Worm (Caenorhabditis elegans) whole organism, L4 larva: Measurements from ENCODE around the gene C05C10.2.

Experiments used
- F10B5.3 ChIP-seq: sonication (generic microtip); optimal IDR thresholded peaks from 2 replicates; lab custom pipeline; 2016; ENCODE audit warnings: mild to moderate bottlenecking, missing genetic modification characterization, missing compliant biosample characterization
- F49E8.2 ChIP-seq: sonication (generic microtip); optimal IDR thresholded peaks from 2 replicates; lab custom pipeline; 2016; ENCODE audit warnings: missing compliant biosample characterization, mild to moderate bottlenecking, missing genetic modification characterization, borderline replicate concordance
- T20F7.1 ChIP-seq: fragments of 200-800 bp; sonication (Bioruptor generic); optimal IDR thresholded peaks from 2 replicates; lab custom pipeline; 2018; ENCODE audit warnings: mild to moderate bottlenecking, missing genetic modification characterization, missing compliant biosample characterization
- Y48G9A.11 ChIP-seq: fragments of 200-800 bp; sonication (Bioruptor generic); IDR thresholded peaks from 2 replicates; pipeline ENCODE4 v1.3.6; 2022; ENCODE audit warnings: missing genetic modification reagents, missing genetic modification characterization, missing compliant biosample characterization
- aha-1 ChIP-seq: fragments of 150-350 bp; peaks from one replicate; lab custom pipeline; 2014; ENCODE audit warnings: missing biosample characterization, missing genetic modification characterization
- aly-2 ChIP-seq: sonication (generic microtip); optimal IDR thresholded peaks from 2 replicates; lab custom pipeline; 2018; ENCODE audit warnings: missing biosample characterization, missing genetic modification characterization
- ceh-20 ChIP-seq: fragments of 200-800 bp; sonication (Bioruptor generic); IDR thresholded peaks from 2 replicates; pipeline ENCODE4 v1.3.6; 2022; ENCODE audit warnings: missing genetic modification reagents, missing genetic modification characterization, missing compliant biosample characterization
- ceh-62 ChIP-seq: sonication (generic microtip); optimal IDR thresholded peaks from 2 replicates; lab custom pipeline; 2017; ENCODE audit warnings: missing biosample characterization, missing genetic modification characterization
- ctbp-1 ChIP-seq: fragments of 200-800 bp; sonication (Bioruptor generic); IDR thresholded peaks from 2 replicates; pipeline ENCODE4 v1.3.6; 2022; ENCODE audit warnings: missing genetic modification reagents, missing genetic modification characterization, missing compliant biosample characterization
- daf-16 ChIP-seq, 3 experiments: sonication (generic microtip); optimal IDR thresholded peaks; 2 replicates each; lab custom pipeline; 2016 to 2017; ENCODE audit warnings: missing genetic modification characterization in 3 of 3, missing genetic modification reagents in 3 of 3, mild to moderate bottlenecking in 2 of 3, missing compliant biosample characterization in 2 of 3, missing biosample characterization in 1 of 3, moderate library complexity in 1 of 3
- dmd-6 ChIP-seq: fragments of 200-800 bp; sonication (Bioruptor generic); IDR thresholded peaks from 2 replicates; pipeline ENCODE4 v1.3.6; 2022; ENCODE audit warnings: missing genetic modification reagents, missing genetic modification characterization, missing compliant biosample characterization
- dmd-8 ChIP-seq: fragments of 200-800 bp; sonication (Bioruptor generic); IDR thresholded peaks from 2 replicates; pipeline ENCODE4 v1.3.6; 2022; ENCODE audit warnings: missing genetic modification characterization, missing compliant biosample characterization
- dmd-9 ChIP-seq: fragments of 200-800 bp; sonication (Bioruptor generic); IDR thresholded peaks from 2 replicates; pipeline ENCODE4 v1.3.6; 2022; ENCODE audit warnings: missing genetic modification reagents, missing genetic modification characterization, missing compliant biosample characterization
- dve-1 ChIP-seq: sonication (generic microtip); optimal IDR thresholded peaks from 2 replicates; lab custom pipeline; 2017; ENCODE audit warnings: antibody characterized with exemption, mild to moderate bottlenecking, missing genetic modification characterization, missing compliant biosample characterization; ENCODE audit not compliant: insufficient read depth
- fkh-10 ChIP-seq: fragments of 150-350 bp; optimal IDR thresholded peaks from 2 replicates; lab custom pipeline; 2014; ENCODE audit warnings: missing biosample characterization, missing genetic modification reagents, missing genetic modification characterization
- fos-1 ChIP-seq: fragments of 150-350 bp; optimal IDR thresholded peaks from 2 replicates; lab custom pipeline; 2014; ENCODE audit warnings: missing biosample characterization, missing genetic modification characterization
- hlh-11 ChIP-seq: fragments of 200-800 bp; sonication (Bioruptor generic); optimal IDR thresholded peaks from 2 replicates; lab custom pipeline; 2018; ENCODE audit warnings: mild to moderate bottlenecking, missing genetic modification characterization, missing compliant biosample characterization
- hmg-1.1 ChIP-seq: fragments of 200-800 bp; sonication (Bioruptor generic); IDR thresholded peaks from 2 replicates; pipeline ENCODE4 v1.3.6; 2022; ENCODE audit warnings: missing genetic modification reagents, missing genetic modification characterization, missing compliant biosample characterization
- lin-29 ChIP-seq: fragments of 200-800 bp; sonication (Bioruptor generic); IDR thresholded peaks from 2 replicates; pipeline ENCODE4 v1.3.6; 2022; ENCODE audit warnings: missing genetic modification reagents, missing genetic modification characterization, missing compliant biosample characterization
- lin-38 ChIP-seq: fragments of 200-800 bp; sonication (Bioruptor generic); IDR thresholded peaks from 2 replicates; pipeline ENCODE4 v1.3.6; 2022; ENCODE audit warnings: missing genetic modification reagents, missing genetic modification characterization, missing compliant biosample characterization
- lin-39 ChIP-seq: fragments of 150-350 bp; optimal IDR thresholded peaks from 2 replicates; lab custom pipeline; 2014; ENCODE audit warnings: missing biosample characterization, missing genetic modification reagents, missing genetic modification characterization
- lir-3 ChIP-seq: sonication (generic microtip); optimal IDR thresholded peaks from 2 replicates; lab custom pipeline; 2016; ENCODE audit warnings: mild to moderate bottlenecking, missing genetic modification characterization, missing compliant biosample characterization
- lsy-2 ChIP-seq, 2 experiments: fragments of 150-350 bp in 1 of 2; sonication (generic microtip) in 1 of 2; optimal IDR thresholded peaks; 2 replicates each; lab custom pipeline; 2014 to 2017; ENCODE audit warnings: missing biosample characterization in 2 of 2, missing genetic modification characterization in 2 of 2
- madf-5 ChIP-seq, 2 experiments: fragments of 200-800 bp; sonication (Bioruptor generic); IDR thresholded peaks; 2 replicates each; pipeline ENCODE4 v1.3.6; 2022; ENCODE audit warnings: missing compliant biosample characterization in 2 of 2, missing genetic modification characterization in 2 of 2
- mdt-29 ChIP-seq: fragments of 200-800 bp; sonication (Bioruptor generic); IDR thresholded peaks from 2 replicates; pipeline ENCODE4 v1.3.6; 2022; ENCODE audit warnings: missing genetic modification reagents, missing genetic modification characterization, missing compliant biosample characterization
- nhr-102 ChIP-seq: sonication (generic microtip); optimal IDR thresholded peaks from 2 replicates; lab custom pipeline; 2016; ENCODE audit warnings: mild to moderate bottlenecking, missing genetic modification characterization, moderate library complexity, missing compliant biosample characterization
- nhr-111 ChIP-seq: fragments of 200-800 bp; sonication (Bioruptor generic); optimal IDR thresholded peaks from 2 replicates; lab custom pipeline; 2018; ENCODE audit warnings: mild to moderate bottlenecking, missing genetic modification characterization, missing compliant biosample characterization
- nhr-28 ChIP-seq: fragments of 150-350 bp; optimal IDR thresholded peaks from 2 replicates; lab custom pipeline; 2014; ENCODE audit warnings: missing biosample characterization, missing genetic modification characterization
- nhr-41 ChIP-seq: fragments of 200-800 bp; sonication (Bioruptor generic); IDR thresholded peaks from 2 replicates; pipeline ENCODE4 v1.3.6; 2022; ENCODE audit warnings: missing genetic modification reagents, missing genetic modification characterization, missing compliant biosample characterization
- nhr-48 ChIP-seq: sonication (generic microtip); optimal IDR thresholded peaks from 2 replicates; lab custom pipeline; 2016; ENCODE audit warnings: mild to moderate bottlenecking, missing genetic modification characterization, missing compliant biosample characterization
- nhr-6 ChIP-seq: fragments of 150-350 bp; optimal IDR thresholded peaks from 2 replicates; lab custom pipeline; 2014; ENCODE audit warnings: missing biosample characterization, missing genetic modification characterization
- nhr-77 ChIP-seq: fragments of 150-350 bp; optimal IDR thresholded peaks from 2 replicates; lab custom pipeline; 2014; ENCODE audit warnings: missing biosample characterization, missing genetic modification characterization
- pqm-1 ChIP-seq: sonication (generic microtip); optimal IDR thresholded peaks from 2 replicates; lab custom pipeline; 2017; ENCODE audit warnings: missing biosample characterization, missing genetic modification characterization
- rbr-2 ChIP-seq: sonication (generic microtip); optimal IDR thresholded peaks from 2 replicates; lab custom pipeline; 2016; ENCODE audit warnings: missing genotype, missing genetic modification characterization, missing compliant biosample characterization
- saeg-2 ChIP-seq: fragments of 200-800 bp; sonication (Bioruptor generic); IDR thresholded peaks from 2 replicates; pipeline ENCODE4 v1.3.6; 2022; ENCODE audit warnings: missing genetic modification reagents, missing genetic modification characterization, missing compliant biosample characterization
- sdz-12 ChIP-seq: fragments of 200-800 bp; sonication (Bioruptor generic); optimal IDR thresholded peaks from 2 replicates; lab custom pipeline; 2018; ENCODE audit warnings: mild to moderate bottlenecking, missing genetic modification characterization, missing compliant biosample characterization
- snpc-1.2 ChIP-seq: fragments of 200-800 bp; sonication (Bioruptor generic); IDR thresholded peaks from 2 replicates; pipeline ENCODE4 v1.3.6; 2022; ENCODE audit warnings: missing genetic modification reagents, missing genetic modification characterization, missing compliant biosample characterization
- unc-130 ChIP-seq: sonication (generic microtip); optimal IDR thresholded peaks from 2 replicates; lab custom pipeline; 2016; ENCODE audit warnings: missing genetic modification reagents, missing genetic modification characterization, missing compliant biosample characterization
- unc-62 ChIP-seq, 3 experiments: fragments of 150-350 bp in 1 of 3; sonication (generic microtip); optimal IDR thresholded peaks in 2 of 3; peaks in 1 of 3; 1 replicate in 1 of 3; 2 replicates in 2 of 3; lab custom pipeline; 2014 to 2017; ENCODE audit warnings: missing biosample characterization in 3 of 3, missing genetic modification characterization in 3 of 3, missing genetic modification reagents in 3 of 3, missing genotype in 1 of 3
- vab-7 ChIP-seq: fragments of 200-800 bp; sonication (Bioruptor generic); IDR thresholded peaks from 2 replicates; pipeline ENCODE4 v1.3.6; 2022; ENCODE audit warnings: missing genetic modification reagents, missing genetic modification characterization, missing compliant biosample characterization
- zfp-2 ChIP-seq: sonication (generic microtip); optimal IDR thresholded peaks from 2 replicates; lab custom pipeline; 2016; ENCODE audit warnings: mild to moderate bottlenecking, missing genetic modification characterization, missing compliant biosample characterization
- zfp-3 ChIP-seq: fragments of 200-800 bp; sonication (Bioruptor generic); conservative IDR thresholded peaks from 2 replicates; pipeline ENCODE4 v1.3.6; 2022; ENCODE audit warnings: missing genetic modification reagents, missing genetic modification characterization, missing compliant biosample characterization
- zip-11 ChIP-seq: fragments of 200-800 bp; sonication (Bioruptor generic); IDR thresholded peaks from 2 replicates; pipeline ENCODE4 v1.3.6; 2022; ENCODE audit warnings: missing genetic modification characterization, missing compliant biosample characterization
- ztf-11 ChIP-seq: fragments of 150-350 bp; optimal IDR thresholded peaks from 2 replicates; lab custom pipeline; 2014; ENCODE audit warnings: missing biosample characterization, missing genetic modification characterization

C05C10.2 gene

DNA sequence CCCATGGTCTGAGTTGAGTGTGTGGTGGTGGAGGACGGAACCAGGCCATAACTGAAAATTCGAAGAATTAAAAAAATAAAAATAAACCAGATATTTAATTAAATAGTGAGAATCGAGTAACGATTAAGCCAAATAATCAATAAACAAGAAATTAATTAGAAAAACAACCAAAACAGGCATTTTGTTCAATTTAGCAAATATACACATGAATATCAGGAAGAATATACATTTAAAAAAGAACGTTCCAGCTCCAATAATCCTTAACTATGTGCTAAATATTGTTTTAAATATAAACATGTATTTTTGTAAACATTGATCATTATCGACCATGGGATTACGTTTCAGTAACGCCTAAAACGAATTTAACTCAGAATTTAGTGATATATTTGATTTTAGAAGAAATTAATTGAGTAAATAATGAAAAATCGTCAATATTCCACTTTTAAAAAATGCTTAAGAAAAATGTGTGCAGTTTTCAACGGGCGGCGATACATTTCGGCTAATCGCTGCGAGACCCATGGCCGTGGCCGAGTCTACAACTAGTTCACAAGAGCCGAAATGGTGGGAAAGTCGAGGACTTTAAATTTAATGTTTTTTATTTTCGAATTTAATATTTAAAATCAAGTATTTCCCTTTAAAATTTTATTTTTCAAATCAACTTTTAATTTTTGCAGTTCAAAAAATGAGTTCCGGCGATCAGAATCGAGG, 46.1 kb downstream of the C05C10.2 start, which contains the start of the genes R53.4 and psf-1 (continued):
- no peak for TF ChIP-seq F49E8.2 (tag; lab: Kevin White, UChicago)
- TF ChIP-seq, all 104 proteins: peak for 27

DNA sequence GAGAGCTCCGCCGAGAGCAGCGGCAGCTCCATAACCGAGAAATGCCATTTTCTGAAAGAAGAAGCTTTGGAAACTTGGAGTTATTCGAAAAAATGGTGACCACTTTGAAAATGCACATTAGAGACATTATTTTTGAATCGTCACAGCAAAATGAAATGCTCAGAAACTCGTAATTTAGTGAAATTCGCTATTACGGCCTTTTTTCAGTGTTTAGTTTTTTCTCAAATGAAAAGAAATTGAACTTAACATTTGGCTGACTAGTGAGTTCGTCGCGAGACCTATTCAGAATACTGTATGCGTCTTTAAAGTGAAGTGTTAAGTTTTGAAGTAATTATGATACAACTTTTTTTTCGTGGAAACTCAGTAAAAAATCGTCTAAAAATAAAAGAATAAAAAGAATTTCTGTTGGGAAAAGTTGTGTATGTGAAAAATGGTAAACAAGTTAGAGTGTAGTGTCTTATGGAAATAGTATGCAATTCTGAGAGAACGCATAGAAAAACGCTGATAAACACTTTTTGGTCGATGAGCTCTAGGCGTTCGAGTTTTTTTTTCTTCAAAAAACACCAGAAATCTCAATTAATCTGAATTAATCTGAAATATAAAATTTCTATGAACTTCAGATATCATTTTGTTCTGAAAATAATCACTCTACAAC, 48.5 kb downstream of the C05C10.2 start, which contains the start of gene R53.5:
R53.5 (minus strand) TSS at position 51 of the 655 bp plus-strand sequence.
- TF ChIP-seq nhr-48 (tag; lab: Kevin White, UChicago): no peak
- peak; percentile 25 for TF ChIP-seq dve-1
- TF ChIP-seq T20F7.1 (GFP tag; lab: Kevin White, UChicago): peak; percentile 39
- TF ChIP-seq nhr-28 (tag; lab: Kevin White, UChicago): peak; percentile 41
- peak in 1 of 2 experiments; percentile 22 for TF ChIP-seq unc-62 (GFP tag; optimal IDR thresholded peaks at IDR 0.05 in 1 of 2; lab: Kevin White, UChicago)
- TF ChIP-seq unc-62 (tag; optimal IDR thresholded peaks at IDR 0.05; lab: Kevin White, UChicago): no peak
- peak in 1 of 2 experiments; percentile 59 for TF ChIP-seq daf-16 (GFP tag; optimal IDR thresholded peaks at IDR 0.05; lab: Kevin White, UChicago)
- peak; percentile 91 for TF ChIP-seq daf-16 (tag; optimal IDR thresholded peaks at IDR 0.05; lab: Kevin White, UChicago)
- no peak for TF ChIP-seq nhr-6 (tag; lab: Kevin White, UChicago)
- TF ChIP-seq lsy-2 (tag; optimal IDR thresholded peaks at IDR 0.05; lab: Kevin White, UChicago): peak in 1 of 2 experiments; percentile 41
- TF ChIP-seq sdz-12: no peak
- TF ChIP-seq pqm-1: peak; percentile 3
- TF ChIP-seq lin-38 (GFP tag; lab: Robert Waterston, UW): 0 out of 2 replicates have a peak, but pooled peaks have one; percentile 14
- peak; percentile 22 for TF ChIP-seq nhr-77
- no peak for TF ChIP-seq fkh-10
- no peak for TF ChIP-seq aly-2

DNA sequence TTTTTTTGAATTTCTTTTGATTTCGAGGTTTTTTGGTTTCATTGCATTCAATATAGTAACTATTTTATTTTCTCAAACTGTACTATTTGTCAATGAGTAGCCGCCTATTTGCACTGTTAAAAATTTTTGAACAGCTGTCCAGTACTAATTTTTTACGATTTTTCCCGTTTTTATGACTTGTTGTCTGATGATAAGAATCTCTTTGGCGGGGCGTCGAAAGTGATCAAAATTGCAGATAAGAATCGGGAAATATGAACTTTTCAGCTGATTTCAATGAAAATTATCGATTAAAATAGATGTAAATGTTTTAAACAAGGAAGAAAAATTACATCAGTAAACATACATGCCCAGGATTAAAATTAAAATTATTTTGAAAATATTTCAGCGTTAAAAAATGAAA, 52.2 kb downstream of the C05C10.2 start:
- TF ChIP-seq snpc-1.2 (no peak), hlh-11 (tag; lab: Kevin White, UChicago) (peak; percentile 90), dve-1 (peak; percentile 65), ztf-11 (tag; lab: Kevin White, UChicago) (no peak), sdz-12 (no peak), zfp-3 (GFP tag; lab: Robert Waterston, UW) (no peak), ceh-62 (tag; lab: Kevin White, UChicago) (no peak), nhr-102 (peak; percentile 8), hmg-1.1 (GFP tag; lab: Robert Waterston, UW) (no peak), aly-2 (no peak), mdt-29 (no peak), Y48G9A.11 (no peak), zfp-2 (tag; lab: Kevin White, UChicago) (no peak), vab-7 (GFP tag; lab: Robert Waterston, UW) (no peak), aha-1 (tag; lab: Kevin White, UChicago) (no peak), lir-3 (tag; lab: Kevin White, UChicago) (no peak), nhr-77 (peak; percentile 16), lin-29 (no peak), F10B5.3 (tag; lab: Kevin White, UChicago) (no peak), dmd-9 (GFP tag; lab: Robert Waterston, UW) (no peak), zip-11 (GFP tag; lab: Robert Waterston, UW) (no peak), lin-39 (tag; lab: Kevin White, UChicago) (no peak), dmd-8 (GFP tag; lab: Robert Waterston, UW) (no peak), nhr-28 (tag; lab: Kevin White, UChicago) (peak; percentile 62), unc-130 (GFP tag; lab: Kevin White, UChicago) (no peak), nhr-41 (GFP tag; lab: Robert Waterston, UW) (no peak), pqm-1 (peak; percentile 73), rbr-2 (tag; lab: Kevin White, UChicago) (no peak), ctbp-1 (GFP tag; lab: Robert Waterston, UW) (no peak), dmd-6 (peak; percentile 86), madf-5 (GFP tag; IDR thresholded peaks at IDR 0.05; lab: Robert Waterston, UW) (no peak), saeg-2 (GFP tag; lab: Robert Waterston, UW) (no peak), nhr-111 (GFP tag; lab: Kevin White, UChicago) (no peak), fos-1 (no peak), ceh-20 (GFP tag; lab: Robert Waterston, UW) (no peak)
